Worm (Caenorhabditis elegans): Measurements from ENCODE around the gene spp-20.

Gene spp-20

ce11 chrV:6517305-6518224, 40.4 kb downstream of the spp-20 start:
- no peak for TF ChIP-seq T22C8.4 (GFP tag; IDR thresholded peaks at IDR 0.05)
- TF ChIP-seq flt-1 (GFP tag; IDR thresholded peaks at IDR 0.05) = no peak
- TF ChIP-seq cog-1 (tag; optimal IDR thresholded peaks at IDR 0.05) = no peak
- no peak for TF ChIP-seq med-1 (GFP tag; optimal IDR thresholded peaks at IDR 0.05; ENCODE audit: insufficient read depth)
- no peak for TF ChIP-seq klf-2 (GFP tag; conservative IDR thresholded peaks at IDR 0.05)
- no peak for TF ChIP-seq ztf-23 (GFP tag; IDR thresholded peaks at IDR 0.05)
- no peak for TF ChIP-seq tab-1 (GFP tag; IDR thresholded peaks at IDR 0.05)
- TF ChIP-seq ref-1 (GFP tag; conservative IDR thresholded peaks at IDR 0.05) = no peak
- TF ChIP-seq ztf-29 (GFP tag; IDR thresholded peaks at IDR 0.05) = no peak

DNA sequence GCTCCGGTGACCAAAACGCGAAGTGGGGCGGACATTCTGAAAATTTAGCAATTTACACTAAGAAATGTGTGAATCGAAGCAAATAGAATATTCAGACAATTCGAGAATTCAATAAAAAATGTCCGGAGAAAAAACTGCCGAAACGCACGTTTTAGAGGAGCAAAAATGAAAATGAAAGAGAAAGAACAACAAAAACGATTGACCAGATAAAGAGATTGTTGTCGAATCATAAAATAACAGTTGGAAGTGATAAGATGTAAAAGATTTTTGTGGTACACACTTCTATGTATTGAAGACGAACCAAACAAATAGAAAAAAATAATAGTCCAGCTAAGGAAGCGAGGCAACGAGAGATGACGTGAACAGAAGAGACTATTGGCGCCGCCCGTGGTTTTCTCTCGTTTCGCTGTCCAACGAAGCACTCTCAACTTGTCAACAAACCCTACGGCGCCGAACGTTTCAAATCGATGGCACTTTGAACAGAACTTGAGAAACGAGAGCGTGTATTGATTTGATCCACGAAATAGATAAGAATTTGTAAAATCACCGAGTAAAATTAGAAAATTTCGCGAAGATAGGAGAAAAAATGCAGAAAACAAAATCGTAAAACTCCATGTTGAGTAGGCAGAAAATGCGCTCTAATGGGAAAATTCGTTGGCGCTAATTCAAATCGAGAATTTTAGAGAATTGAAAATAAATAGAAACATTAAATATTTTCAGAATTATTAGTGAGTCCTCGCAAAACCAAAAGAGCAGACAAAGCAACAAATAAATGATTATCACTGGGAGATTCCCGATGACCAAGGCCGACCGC, 41.3 kb downstream of the spp-20 start, which contains the start of gene mdh-1:
mdh-1 (minus strand) TSS at position 36 of the 814 bp plus-strand sequence.
- TF ChIP-seq ztf-29 (GFP tag; IDR thresholded peaks at IDR 0.05) (no peak), ztf-23 (GFP tag; IDR thresholded peaks at IDR 0.05) (no peak), flt-1 (GFP tag; IDR thresholded peaks at IDR 0.05) (no peak), ref-1 (GFP tag; conservative IDR thresholded peaks at IDR 0.05) (no peak), T22C8.4 (GFP tag; IDR thresholded peaks at IDR 0.05) (no peak), klf-2 (GFP tag; conservative IDR thresholded peaks at IDR 0.05) (no peak), cog-1 (tag; optimal IDR thresholded peaks at IDR 0.05) (no peak), tab-1 (GFP tag; IDR thresholded peaks at IDR 0.05) (no peak), med-1 (GFP tag; optimal IDR thresholded peaks at IDR 0.05; ENCODE audit: insufficient read depth) (no peak)

DNA sequence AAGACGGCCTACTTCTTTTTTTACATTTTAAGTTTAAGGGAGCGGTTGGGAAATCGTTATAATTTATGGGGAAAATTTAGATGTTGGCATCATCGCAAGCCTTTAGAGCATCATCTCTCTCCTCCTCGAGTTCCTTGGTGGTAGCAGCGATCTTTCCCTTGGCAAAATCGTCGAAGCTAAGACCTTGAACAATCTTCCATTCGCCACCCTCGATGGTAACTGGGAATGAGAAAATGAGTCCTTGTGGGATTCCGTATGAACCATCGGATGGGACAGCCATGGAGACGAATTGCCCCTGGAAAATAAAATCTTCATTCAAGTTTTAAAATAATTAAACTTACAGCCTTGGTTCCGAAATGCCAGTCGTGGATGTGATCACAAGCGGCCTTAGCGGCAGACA, 42.7 kb downstream of the spp-20 start:
- no peak for TF ChIP-seq tab-1 (GFP tag; IDR thresholded peaks at IDR 0.05)

ce11 chrV:6514887-6515324, 43.1 kb downstream of the spp-20 start, which contains the start of gene dpy-11:
Gene dpy-11 (minus strand): TSS chrV:6515240.
- TF ChIP-seq med-1 (GFP tag; optimal IDR thresholded peaks at IDR 0.05; ENCODE audit: insufficient read depth) (no peak), ztf-29 (GFP tag; IDR thresholded peaks at IDR 0.05) (no peak), flt-1 (GFP tag; IDR thresholded peaks at IDR 0.05) (no peak), ref-1 (GFP tag; conservative IDR thresholded peaks at IDR 0.05) (no peak), klf-2 (GFP tag; conservative IDR thresholded peaks at IDR 0.05) (no peak), tab-1 (GFP tag; IDR thresholded peaks at IDR 0.05) (no peak), T22C8.4 (GFP tag; IDR thresholded peaks at IDR 0.05) (no peak), cog-1 (tag; optimal IDR thresholded peaks at IDR 0.05) (no peak), ztf-23 (GFP tag; IDR thresholded peaks at IDR 0.05) (no peak)

ce11 chrV:6513786-6514430, 44.1 kb downstream of the spp-20 start:
- TF ChIP-seq T22C8.4 (GFP tag; IDR thresholded peaks at IDR 0.05) = 0 out of 2 replicates have a peak, but pooled peaks have one; percentile 18
- no peak for TF ChIP-seq ref-1 (GFP tag; conservative IDR thresholded peaks at IDR 0.05)
- TF ChIP-seq klf-2 (GFP tag; conservative IDR thresholded peaks at IDR 0.05) = no peak

DNA sequence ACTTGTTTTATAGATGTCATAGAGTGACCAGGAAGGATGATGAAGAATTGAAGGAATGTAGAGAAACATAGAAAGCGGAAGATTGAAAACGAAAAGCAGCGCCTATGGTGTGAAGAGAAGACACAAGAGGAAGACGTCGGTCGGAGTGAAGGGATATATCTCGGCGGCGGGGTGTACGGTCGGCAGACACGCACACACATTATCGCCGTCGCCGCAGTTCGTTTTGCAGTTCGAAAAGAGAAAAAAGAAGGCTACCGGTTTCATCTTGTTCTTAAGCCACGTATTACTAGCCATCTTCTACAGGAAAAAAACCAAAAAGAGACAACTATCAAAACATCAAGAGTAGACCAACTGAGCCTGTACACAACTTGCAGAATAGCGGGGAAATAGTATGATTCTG, 44.6 kb downstream of the spp-20 start:
- TF ChIP-seq T22C8.4 (GFP tag; IDR thresholded peaks at IDR 0.05) (no peak), med-1 (GFP tag; optimal IDR thresholded peaks at IDR 0.05; ENCODE audit: insufficient read depth) (no peak), ztf-23 (GFP tag; IDR thresholded peaks at IDR 0.05) (no peak), cog-1 (tag; optimal IDR thresholded peaks at IDR 0.05) (no peak), ztf-29 (GFP tag; IDR thresholded peaks at IDR 0.05) (no peak), flt-1 (GFP tag; IDR thresholded peaks at IDR 0.05) (no peak), tab-1 (GFP tag; IDR thresholded peaks at IDR 0.05) (no peak), klf-2 (GFP tag; conservative IDR thresholded peaks at IDR 0.05) (no peak), ref-1 (GFP tag; conservative IDR thresholded peaks at IDR 0.05) (no peak)

DNA sequence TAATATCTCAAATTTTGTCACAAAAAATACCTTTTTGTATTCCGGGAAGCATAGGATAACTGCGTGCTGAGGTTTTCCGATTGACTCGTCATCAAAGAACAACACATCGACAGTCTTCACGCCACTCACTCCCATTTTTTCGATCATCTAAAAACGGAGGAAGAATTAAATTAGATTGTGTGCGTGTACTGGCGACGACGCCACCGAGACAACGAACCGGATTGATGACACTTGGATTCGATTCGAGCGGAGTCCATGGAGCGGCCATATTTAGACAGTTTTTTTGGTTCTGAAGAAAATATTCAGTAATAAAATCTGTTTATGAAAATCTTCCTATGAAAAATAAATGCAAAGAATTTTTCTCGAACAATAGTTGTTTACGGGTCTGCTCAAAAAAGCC, 46.9 kb downstream of the spp-20 start, which contains the start of gene ubh-1:
ubh-1 (minus strand) TSS at position 289 of the 400 bp plus-strand sequence.
- TF ChIP-seq ref-1 (GFP tag; conservative IDR thresholded peaks at IDR 0.05) (no peak), klf-2 (GFP tag; conservative IDR thresholded peaks at IDR 0.05) (no peak), ztf-23 (GFP tag; IDR thresholded peaks at IDR 0.05) (no peak), cog-1 (tag; optimal IDR thresholded peaks at IDR 0.05) (no peak), ztf-29 (GFP tag; IDR thresholded peaks at IDR 0.05) (no peak)

- TF ChIP-seq tab-1 (GFP tag; IDR thresholded peaks at IDR 0.05) (no peak), ztf-29 (GFP tag; IDR thresholded peaks at IDR 0.05) (no peak), flt-1 (GFP tag; IDR thresholded peaks at IDR 0.05) (no peak), cog-1 (tag; optimal IDR thresholded peaks at IDR 0.05) (no peak), ztf-23 (GFP tag; IDR thresholded peaks at IDR 0.05) (no peak), med-1 (GFP tag; optimal IDR thresholded peaks at IDR 0.05; ENCODE audit: insufficient read depth) (no peak), T22C8.4 (GFP tag; IDR thresholded peaks at IDR 0.05) (no peak), ref-1 (GFP tag; conservative IDR thresholded peaks at IDR 0.05) (no peak), klf-2 (GFP tag; conservative IDR thresholded peaks at IDR 0.05) (no peak)
These were observed 47.4 kb downstream of the spp-20 start for ce11 chrV:6510622-6511021.

- TF ChIP-seq T22C8.4 (GFP tag; IDR thresholded peaks at IDR 0.05) (no peak), ztf-23 (GFP tag; IDR thresholded peaks at IDR 0.05) (no peak), cog-1 (tag; optimal IDR thresholded peaks at IDR 0.05) (no peak), ref-1 (GFP tag; conservative IDR thresholded peaks at IDR 0.05) (no peak), ztf-29 (GFP tag; IDR thresholded peaks at IDR 0.05) (no peak), klf-2 (GFP tag; conservative IDR thresholded peaks at IDR 0.05) (no peak), flt-1 (GFP tag; IDR thresholded peaks at IDR 0.05) (no peak), med-1 (GFP tag; optimal IDR thresholded peaks at IDR 0.05; ENCODE audit: insufficient read depth) (no peak), tab-1 (GFP tag; IDR thresholded peaks at IDR 0.05) (no peak)
These were observed 48.3 kb downstream of the spp-20 start, which contains the start of gene ubh-2 for ce11 chrV:6509717-6510116. Gene ubh-2 (minus strand): TSS chrV:6509817.
